Fruit fly (Drosophila melanogaster) whole organism, embryonic: ENCODE results near the gene raw.

Source experiments
- ATbp ChIP-seq: fragments of 200-800 bp; sonication (Bioruptor generic); optimal IDR thresholded peaks from 2 replicates; lab custom pipeline; 2017; ENCODE audit warnings: missing biosample characterization, mild to moderate bottlenecking, missing genetic modification characterization, missing genetic modification reagents
- Aef1 ChIP-seq: fragments of 200-800 bp; sonication (Bioruptor generic); IDR thresholded peaks from 3 replicates; pipeline ENCODE4 v1.3.6; 2022; ENCODE audit warnings: missing biosample characterization, missing genetic modification characterization
- Atf-2 ChIP-seq: fragments of 200-800 bp; sonication (Bioruptor generic); optimal IDR thresholded peaks from 2 replicates; lab custom pipeline; 2016; ENCODE audit warnings: missing biosample characterization, missing genetic modification characterization
- BEAF-32 ChIP-seq: fragments of 200-800 bp; sonication (Bioruptor generic); optimal IDR thresholded peaks from 3 replicates; lab custom pipeline; 2017; ENCODE audit warnings: missing biosample characterization, missing genetic modification characterization, mild to moderate bottlenecking, moderate library complexity, missing genetic modification reagents
- CG17568 ChIP-seq: fragments of 200-800 bp; sonication (Bioruptor generic); optimal IDR thresholded peaks from 2 replicates; lab custom pipeline; 2018; ENCODE audit warnings: missing biosample characterization, mild to moderate bottlenecking, missing genetic modification characterization, moderate library complexity
- CG17612 ChIP-seq: fragments of 200-800 bp; sonication (Bioruptor generic); IDR thresholded peaks from 2 replicates; pipeline ENCODE4 v1.3.6; 2022; ENCODE audit warnings: missing biosample characterization, missing genetic modification characterization
- CG18476 ChIP-seq: fragments of 200-800 bp; sonication (Bioruptor generic); optimal IDR thresholded peaks from 2 replicates; lab custom pipeline; 2016; ENCODE audit warnings: missing biosample characterization, mild to moderate bottlenecking, missing genetic modification characterization
- CG2199 ChIP-seq: fragments of 200-800 bp; sonication (Bioruptor generic); IDR thresholded peaks from 3 replicates; pipeline ENCODE4 v1.3.6; 2022; ENCODE audit warnings: missing biosample characterization, missing genetic modification characterization
- CG30403 ChIP-seq: fragments of 200-800 bp; sonication (Bioruptor generic); optimal IDR thresholded peaks from 3 replicates; lab custom pipeline; 2016; ENCODE audit warnings: missing biosample characterization, missing genetic modification characterization
- CG31224 ChIP-seq: fragments of 200-800 bp; sonication (Bioruptor generic); IDR thresholded peaks from 2 replicates; pipeline ENCODE4 v1.3.6; 2022; ENCODE audit warnings: missing biosample characterization, missing genetic modification characterization
- CG31365 ChIP-seq: fragments of 200-800 bp; sonication (Bioruptor generic); optimal IDR thresholded peaks from 2 replicates; lab custom pipeline; 2018; ENCODE audit warnings: missing biosample characterization, mild to moderate bottlenecking, missing genetic modification characterization
- CG31441 ChIP-seq: fragments of 200-800 bp; sonication (Bioruptor generic); IDR thresholded peaks from 2 replicates; pipeline ENCODE4 v1.3.6; 2022; ENCODE audit warnings: missing biosample characterization, missing genetic modification characterization
- CG33213 ChIP-seq: fragments of 200-800 bp; sonication (Bioruptor generic); optimal IDR thresholded peaks from 3 replicates; lab custom pipeline; 2016; ENCODE audit warnings: missing biosample characterization, missing genetic modification characterization
- CG3995 ChIP-seq: fragments of 200-800 bp; sonication (Bioruptor generic); optimal IDR thresholded peaks from 3 replicates; lab custom pipeline; 2016; ENCODE audit warnings: missing biosample characterization, missing genetic modification characterization
- CG42726 ChIP-seq: fragments of 200-800 bp; sonication (Bioruptor generic); IDR thresholded peaks from 2 replicates; pipeline ENCODE4 v1.3.6; 2022; ENCODE audit warnings: missing biosample characterization, missing genetic modification characterization; ENCODE audit not compliant: partially characterized antibody
- CG4360 ChIP-seq: fragments of 200-800 bp; sonication (Bioruptor generic); IDR thresholded peaks from 2 replicates; pipeline ENCODE4 v1.3.6; 2022; ENCODE audit warnings: missing biosample characterization, missing genetic modification characterization
- CG6765 ChIP-seq: fragments of 200-800 bp; sonication (Bioruptor generic); optimal IDR thresholded peaks from 3 replicates; lab custom pipeline; 2017; ENCODE audit warnings: missing biosample characterization, mild to moderate bottlenecking, missing genetic modification characterization
- CG9215 ChIP-seq: fragments of 200-800 bp; sonication (Bioruptor generic); IDR thresholded peaks from 2 replicates; pipeline ENCODE4 v1.3.6; 2022; ENCODE audit warnings: missing biosample characterization, missing genetic modification characterization
- Doc3 ChIP-seq: fragments of 200-800 bp; sonication (Bioruptor generic); IDR thresholded peaks from 3 replicates; pipeline ENCODE4 v1.3.6; 2022; ENCODE audit warnings: missing biosample characterization, missing genetic modification characterization; ENCODE audit not compliant: partially characterized antibody
- HLH4C ChIP-seq: fragments of 200-800 bp; sonication (Bioruptor generic); IDR thresholded peaks from 3 replicates; pipeline ENCODE4 v1.3.6; 2022; ENCODE audit warnings: missing biosample characterization, missing genetic modification characterization; ENCODE audit not compliant: partially characterized antibody
- Hmx ChIP-seq: fragments of 200-800 bp; sonication (Bioruptor generic); optimal IDR thresholded peaks from 2 replicates; lab custom pipeline; 2016; ENCODE audit warnings: missing biosample characterization, missing genetic modification characterization
- Mad ChIP-seq: fragments of 200-800 bp; sonication (Bioruptor generic); optimal IDR thresholded peaks from 2 replicates; lab custom pipeline; 2016; ENCODE audit warnings: missing biosample characterization, missing genetic modification characterization
- Mrtf ChIP-seq: fragments of 200-800 bp; sonication (Bioruptor generic); IDR thresholded peaks from 3 replicates; pipeline ENCODE4 v1.3.6; 2022; ENCODE audit warnings: missing biosample characterization, missing genetic modification characterization
- Myb ChIP-seq: fragments of 200-800 bp; sonication (Bioruptor generic); optimal IDR thresholded peaks from 2 replicates; lab custom pipeline; 2016; ENCODE audit warnings: missing biosample characterization, missing genetic modification characterization
- NK7.1 ChIP-seq: fragments of 200-800 bp; sonication (Bioruptor generic); optimal IDR thresholded peaks from 3 replicates; lab custom pipeline; 2016; ENCODE audit warnings: missing biosample characterization, missing genetic modification characterization
- Nf-YA ChIP-seq: fragments of 200-800 bp; sonication (Bioruptor generic); IDR thresholded peaks from 2 replicates; pipeline ENCODE4 v1.3.6; 2022; ENCODE audit warnings: missing biosample characterization, missing genetic modification characterization
- Sin3A ChIP-seq: fragments of >200 bp; optimal IDR thresholded peaks from 2 replicates; lab custom pipeline; 2018
- Six4 ChIP-seq: fragments of 200-800 bp; sonication (Bioruptor generic); optimal IDR thresholded peaks from 2 replicates; lab custom pipeline; 2016; ENCODE audit warnings: missing biosample characterization, missing genetic modification characterization
- Sox102F ChIP-seq: fragments of 200-800 bp; sonication (Bioruptor generic); optimal IDR thresholded peaks from 2 replicates; lab custom pipeline; 2018; ENCODE audit warnings: missing biosample characterization, mild to moderate bottlenecking, missing genetic modification characterization, moderate library complexity
- Spps ChIP-seq: fragments of 200-800 bp; sonication (Bioruptor generic); optimal IDR thresholded peaks from 2 replicates; lab custom pipeline; 2018; ENCODE audit warnings: missing biosample characterization, mild to moderate bottlenecking, missing genetic modification characterization
- Sry-δ ChIP-seq: fragments of 200-800 bp; sonication (Bioruptor generic); optimal IDR thresholded peaks from 2 replicates; lab custom pipeline; 2016; ENCODE audit warnings: missing biosample characterization, missing genetic modification characterization
- Tbp ChIP-seq: fragments of >200 bp; optimal IDR thresholded peaks from 2 replicates; lab custom pipeline; 2018; ENCODE audit warnings: missing biosample characterization, missing genetic modification characterization
- Trl ChIP-seq, 3 experiments: fragments of >200 bp in 2 of 3; fragments of 200-800 bp in 1 of 3; sonication (Bioruptor generic) in 1 of 3; optimal IDR thresholded peaks; 2 replicates in 1 of 3; 3 replicates in 2 of 3; lab custom pipeline; 2016 to 2017; ENCODE audit warnings: missing biosample characterization in 1 of 3, missing genetic modification characterization in 1 of 3
- Usf ChIP-seq: fragments of 200-800 bp; sonication (Bioruptor generic); optimal IDR thresholded peaks from 2 replicates; lab custom pipeline; 2017; ENCODE audit warnings: missing genotype, missing biosample characterization, missing genetic modification characterization
- ato ChIP-seq: fragments of 200-800 bp; sonication (Bioruptor generic); IDR thresholded peaks from 2 replicates; pipeline ENCODE4 v1.3.6; 2022; ENCODE audit warnings: missing biosample characterization, missing genetic modification characterization; ENCODE audit not compliant: partially characterized antibody
- cas ChIP-seq: fragments of 200-800 bp; sonication (Bioruptor generic); IDR thresholded peaks from 2 replicates; pipeline ENCODE4 v1.3.6; 2022; ENCODE audit warnings: missing biosample characterization, missing genetic modification characterization
- cato ChIP-seq: fragments of 200-800 bp; sonication (Bioruptor generic); optimal IDR thresholded peaks from 2 replicates; lab custom pipeline; 2016; ENCODE audit warnings: missing biosample characterization, missing genetic modification characterization, borderline replicate concordance
- corto ChIP-seq: fragments of 200-800 bp; sonication (Bioruptor generic); optimal IDR thresholded peaks from 2 replicates; lab custom pipeline; 2016; ENCODE audit warnings: missing biosample characterization, mild to moderate bottlenecking, missing genetic modification characterization, moderate library complexity
- fd102C ChIP-seq: fragments of 200-800 bp; sonication (Bioruptor generic); optimal IDR thresholded peaks from 2 replicates; lab custom pipeline; 2018; ENCODE audit warnings: missing biosample characterization, mild to moderate bottlenecking, missing genetic modification characterization, moderate library complexity
- kay ChIP-seq: fragments of 200-800 bp; sonication (Bioruptor generic); optimal IDR thresholded peaks from 2 replicates; lab custom pipeline; 2016; ENCODE audit warnings: missing biosample characterization, missing genetic modification characterization
- lilli ChIP-seq: fragments of 200-800 bp; sonication (Bioruptor generic); optimal IDR thresholded peaks from 3 replicates; lab custom pipeline; 2016; ENCODE audit warnings: missing biosample characterization, missing genetic modification characterization
- oc ChIP-seq: fragments of 200-800 bp; sonication (Bioruptor generic); optimal IDR thresholded peaks from 2 replicates; lab custom pipeline; 2018; ENCODE audit warnings: missing biosample characterization, mild to moderate bottlenecking, missing genetic modification characterization, moderate library complexity
- peb ChIP-seq: fragments of 200-800 bp; sonication (Bioruptor generic); IDR thresholded peaks from 2 replicates; pipeline ENCODE4 v1.3.6; 2022; ENCODE audit warnings: missing biosample characterization, missing genetic modification characterization
- pzg ChIP-seq: fragments of 200-800 bp; sonication (Bioruptor generic); optimal IDR thresholded peaks from 3 replicates; lab custom pipeline; 2018; ENCODE audit warnings: missing biosample characterization, mild to moderate bottlenecking, missing genetic modification characterization, moderate library complexity
- ro ChIP-seq: fragments of 200-800 bp; sonication (Bioruptor generic); IDR thresholded peaks from 2 replicates; pipeline ENCODE4 v1.3.6; 2022; ENCODE audit warnings: missing biosample characterization, missing genetic modification characterization
- slbo ChIP-seq: fragments of 200-800 bp; sonication (Bioruptor generic); IDR thresholded peaks from 2 replicates; pipeline ENCODE4 v1.3.6; 2022; ENCODE audit warnings: missing biosample characterization, missing genetic modification characterization
- sob ChIP-seq: fragments of 200-800 bp; sonication (Bioruptor generic); IDR thresholded peaks from 2 replicates; pipeline ENCODE4 v1.3.6; 2022; ENCODE audit warnings: missing biosample characterization, missing genetic modification characterization
- tio ChIP-seq: fragments of 200-800 bp; sonication (Bioruptor generic); optimal IDR thresholded peaks from 2 replicates; lab custom pipeline; 2017; ENCODE audit warnings: missing biosample characterization, missing genetic modification characterization, inconsistent platforms
- vvl ChIP-seq: fragments of 200-800 bp; sonication (Bioruptor generic); IDR thresholded peaks from 2 replicates; pipeline ENCODE4 v1.3.6; 2022; ENCODE audit warnings: missing biosample characterization, missing genetic modification characterization

The raw gene

dm6 chr2L:8689853-8690252 lies 50.6 kb downstream of the raw start (continued):
- no peak for TF ChIP-seq CG9215
- peak; percentile 73 for TF ChIP-seq CG4360 (GFP tag; lab: Robert Waterston, UW)
- no peak for TF ChIP-seq CG42726
- no peak for TF ChIP-seq sob (GFP tag; lab: Robert Waterston, UW)
- TF ChIP-seq Sox102F: no peak
- no peak for TF ChIP-seq HLH4C (GFP tag; lab: Robert Waterston, UW)
- TF ChIP-seq CG6765 (GFP tag; lab: Kevin White, UChicago): no peak
- TF ChIP-seq ATbp (GFP tag; lab: Kevin White, UChicago): peak; percentile 10

dm6 chr2L:8685668-8686306 lies 54.7 kb downstream of the raw start, which contains the start of the genes PrBP and Trs23:
Gene PrBP, minus strand, starts transcription at chr2L:8685955.
Gene Trs23, plus strand, starts transcription at chr2L:8686231.
- TF ChIP-seq CG31365 (tag; lab: Kevin White, UChicago): no peak
- no peak for TF ChIP-seq CG3995 (GFP tag; lab: Kevin White, UChicago)
- no peak for TF ChIP-seq NK7.1 (GFP tag; lab: Kevin White, UChicago)
- no peak for TF ChIP-seq Hmx
- no peak for TF ChIP-seq Aef1 (GFP tag; lab: Robert Waterston, UW)
- TF ChIP-seq Mad (GFP tag; lab: Kevin White, UChicago): no peak
- no peak for TF ChIP-seq Nf-YA (GFP tag; lab: Robert Waterston, UW)
- peak; percentile 42 for TF ChIP-seq Sin3A (lab: Kevin White, UChicago)
- TF ChIP-seq Trl (optimal IDR thresholded peaks at IDR 0.05; lab: Kevin White, UChicago): no peak
- TF ChIP-seq Trl (GFP tag; optimal IDR thresholded peaks at IDR 0.05; lab: Kevin White, UChicago): no peak
- TF ChIP-seq Doc3: 0 out of 3 replicates have a peak, but pooled peaks have one; percentile 16
- no peak for TF ChIP-seq Mrtf (GFP tag; lab: Robert Waterston, UW)
- no peak for TF ChIP-seq oc (tag; lab: Kevin White, UChicago)
- no peak for TF ChIP-seq CG2199
- no peak for TF ChIP-seq CG17568
- no peak for TF ChIP-seq corto (GFP tag; lab: Kevin White, UChicago)
- no peak for TF ChIP-seq slbo (GFP tag; lab: Robert Waterston, UW)
- TF ChIP-seq CG30403 (GFP tag; lab: Kevin White, UChicago): no peak
- no peak for TF ChIP-seq CG33213 (GFP tag; lab: Kevin White, UChicago)
- TF ChIP-seq Six4 (GFP tag; lab: Kevin White, UChicago): no peak
- no peak for TF ChIP-seq Spps (tag; lab: Kevin White, UChicago)
- TF ChIP-seq Usf (GFP tag; lab: Kevin White, UChicago): no peak
- TF ChIP-seq fd102C (GFP tag; lab: Kevin White, UChicago): no peak
- no peak for TF ChIP-seq CG18476 (GFP tag; lab: Kevin White, UChicago)
- TF ChIP-seq vvl (GFP tag; lab: Robert Waterston, UW): no peak
- peak; percentile 72 for TF ChIP-seq BEAF-32 (GFP tag; lab: Kevin White, UChicago)
- TF ChIP-seq Atf-2 (GFP tag; lab: Kevin White, UChicago): no peak
- TF ChIP-seq CG31224 (GFP tag; lab: Robert Waterston, UW): no peak
- TF ChIP-seq cas (GFP tag; lab: Robert Waterston, UW): no peak
- TF ChIP-seq peb (GFP tag; lab: Robert Waterston, UW): no peak
- no peak for TF ChIP-seq lilli (GFP tag; lab: Kevin White, UChicago)
- TF ChIP-seq Sox102F: no peak
- no peak for TF ChIP-seq ato (GFP tag; lab: Robert Waterston, UW)
- TF ChIP-seq Tbp (GFP tag; lab: Kevin White, UChicago): no peak
- TF ChIP-seq ro: no peak
- no peak for TF ChIP-seq ATbp (GFP tag; lab: Kevin White, UChicago)
- no peak for TF ChIP-seq Myb (GFP tag; lab: Kevin White, UChicago)
- no peak for TF ChIP-seq kay (GFP tag; lab: Kevin White, UChicago)
- TF ChIP-seq CG17612: no peak
- TF ChIP-seq CG31441 (GFP tag; lab: Robert Waterston, UW): peak; percentile 39; the same call in 1 of the 2 replicates
- peak; percentile 46 for TF ChIP-seq pzg (GFP tag; lab: Kevin White, UChicago)
- peak; percentile 62 for TF ChIP-seq Sry-δ (GFP tag; lab: Kevin White, UChicago)
- TF ChIP-seq cato (GFP tag; lab: Kevin White, UChicago): no peak
- no peak for TF ChIP-seq tio (GFP tag; lab: Kevin White, UChicago)
